Worm (Caenorhabditis elegans): ENCODE results near the gene irld-1.

DNA sequence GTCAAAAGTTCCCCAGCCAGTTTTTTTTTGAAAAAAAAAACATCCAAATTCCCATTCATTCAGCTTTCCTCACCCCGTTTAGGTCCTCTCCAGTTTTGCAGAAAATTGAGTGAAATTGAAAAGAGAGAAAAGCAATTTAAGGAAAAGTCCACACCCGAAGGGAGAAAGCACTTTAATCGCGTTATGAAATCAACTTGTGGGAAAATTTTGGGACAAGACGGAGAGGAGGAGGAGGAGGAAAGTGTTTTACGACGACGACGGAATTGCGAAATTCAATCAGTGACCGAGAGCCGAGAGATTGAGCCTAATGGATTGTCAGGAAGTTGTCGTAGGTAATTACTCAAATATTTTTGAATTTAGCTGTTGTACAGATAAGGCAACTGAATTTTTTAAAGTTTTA lies 20.8 kb downstream of the irld-1 start:
- no peak for TF ChIP-seq nhr-237 (tag; optimal IDR thresholded peaks at IDR 0.05)
- no peak for TF ChIP-seq egl-27 (tag; optimal IDR thresholded peaks at IDR 0.05)
- no peak for TF ChIP-seq swsn-7 (tag; optimal IDR thresholded peaks at IDR 0.05)
- peak in 2 of 3 experiments; percentile 15 to 56 for TF ChIP-seq ceh-82 (tag; optimal IDR thresholded peaks at IDR 0.05)
- no peak for TF ChIP-seq elt-3 (tag; optimal IDR thresholded peaks at IDR 0.05)
- TF ChIP-seq snpc-4 (tag; optimal IDR thresholded peaks at IDR 0.05) = no peak
- no peak for TF ChIP-seq isw-1 (GFP tag; IDR thresholded peaks at IDR 0.05)
- TF ChIP-seq unc-62 (GFP tag; optimal IDR thresholded peaks at IDR 0.05) = no peak
- TF ChIP-seq zag-1 (tag; optimal IDR thresholded peaks at IDR 0.05) = no peak
- no peak for TF ChIP-seq sox-4 (tag; optimal IDR thresholded peaks at IDR 0.05)
- no peak for TF ChIP-seq ama-1 (optimal IDR thresholded peaks at IDR 0.05)
- no peak for TF ChIP-seq fkh-10 (GFP tag; optimal IDR thresholded peaks at IDR 0.05)
